Worm (Caenorhabditis elegans) whole organism, L1 larva: Measurements from ENCODE around the gene cdh-7.

Experiments used
- F16B12.6 ChIP-seq: fragments of 150-350 bp; optimal IDR thresholded peaks from 2 replicates; lab custom pipeline; 2014; ENCODE audit warnings: missing biosample characterization, missing genetic modification characterization
- Y116A8C.19 ChIP-seq: sonication (generic microtip); optimal IDR thresholded peaks from 2 replicates; lab custom pipeline; 2016; ENCODE audit warnings: missing compliant biosample characterization, missing genetic modification characterization, borderline replicate concordance
- alr-1 ChIP-seq: fragments of 200-800 bp; sonication (Bioruptor generic); optimal IDR thresholded peaks from 2 replicates; lab custom pipeline; 2018; ENCODE audit warnings: borderline replicate concordance, mild to moderate bottlenecking, missing genetic modification characterization, missing compliant biosample characterization
- aly-2 ChIP-seq: fragments of 150-350 bp; optimal IDR thresholded peaks from 2 replicates; lab custom pipeline; 2014; ENCODE audit warnings: missing biosample characterization, missing genetic modification characterization
- ama-1 ChIP-seq: fragments of 150-350 bp; optimal IDR thresholded peaks from 2 replicates; lab custom pipeline; 2014
- ceh-8 ChIP-seq: fragments of 200-800 bp; sonication (Bioruptor generic); optimal IDR thresholded peaks from 2 replicates; lab custom pipeline; 2018; ENCODE audit warnings: mild to moderate bottlenecking, missing genetic modification characterization, moderate library complexity, missing compliant biosample characterization
- ceh-82 ChIP-seq, 3 experiments: fragments of 150-350 bp in 1 of 3; sonication (generic microtip) in 2 of 3; optimal IDR thresholded peaks; 2 replicates each; lab custom pipeline; 2014 to 2017; ENCODE audit warnings: missing biosample characterization in 3 of 3, missing genetic modification characterization in 3 of 3
- dpl-1 ChIP-seq, 3 experiments: fragments of 150-350 bp in 2 of 3; sonication (generic microtip) in 1 of 3; optimal IDR thresholded peaks; 2 replicates each; lab custom pipeline; 2014 to 2017; ENCODE audit warnings: missing biosample characterization in 3 of 3, missing genetic modification characterization in 3 of 3, missing genetic modification reagents in 3 of 3
- dsc-1 ChIP-seq: sonication (generic microtip); optimal IDR thresholded peaks from 2 replicates; lab custom pipeline; 2016; ENCODE audit warnings: mild to moderate bottlenecking, missing genetic modification characterization, missing compliant biosample characterization
- efl-1 ChIP-seq, 4 experiments: fragments of 150-350 bp; optimal IDR thresholded peaks in 3 of 4; peaks in 1 of 4; 1 replicate in 1 of 4; 2 replicates in 3 of 4; lab custom pipeline; 2014; ENCODE audit warnings: missing biosample characterization in 2 of 4, missing genetic modification characterization in 2 of 4, missing genetic modification reagents in 2 of 4
- efl-3 ChIP-seq: fragments of 200-800 bp; sonication (Bioruptor generic); optimal IDR thresholded peaks from 2 replicates; lab custom pipeline; 2018; ENCODE audit warnings: mild to moderate bottlenecking, missing genetic modification characterization, missing compliant biosample characterization
- egl-27 ChIP-seq, 2 experiments: fragments of 150-350 bp in 1 of 2; sonication (generic microtip); optimal IDR thresholded peaks; 3 replicates each; lab custom pipeline; 2017 to 2018; ENCODE audit warnings: missing biosample characterization in 2 of 2, missing genetic modification characterization in 2 of 2, missing genetic modification reagents in 2 of 2
- elt-2 ChIP-seq: sonication (generic microtip); optimal IDR thresholded peaks from 2 replicates; lab custom pipeline; 2016; ENCODE audit warnings: missing genetic modification characterization, mild to moderate bottlenecking, inconsistent platforms, missing compliant biosample characterization, missing genetic modification reagents
- ets-5 ChIP-seq: fragments of 200-800 bp; sonication (Bioruptor generic); IDR thresholded peaks from 2 replicates; pipeline ENCODE4 v1.3.6; 2022; ENCODE audit warnings: missing genetic modification characterization, missing compliant biosample characterization
- fkh-8 ChIP-seq: sonication (generic microtip); optimal IDR thresholded peaks from 2 replicates; lab custom pipeline; 2016; ENCODE audit warnings: mild to moderate bottlenecking, missing genetic modification characterization, missing compliant biosample characterization
- fos-1 ChIP-seq: fragments of 150-350 bp; optimal IDR thresholded peaks from 2 replicates; lab custom pipeline; 2014; ENCODE audit warnings: missing biosample characterization, missing genetic modification characterization
- hlh-17 ChIP-seq: fragments of 200-800 bp; sonication (Bioruptor generic); optimal IDR thresholded peaks from 2 replicates; lab custom pipeline; 2018; ENCODE audit warnings: missing genetic modification characterization, mild to moderate bottlenecking, missing compliant biosample characterization, moderate library complexity, borderline replicate concordance
- hlh-4 ChIP-seq: sonication (generic microtip); optimal IDR thresholded peaks from 2 replicates; lab custom pipeline; 2016; ENCODE audit warnings: mild to moderate bottlenecking, missing genetic modification characterization, missing compliant biosample characterization
- hpl-2 ChIP-seq: fragments of 150-350 bp; optimal IDR thresholded peaks from 2 replicates; lab custom pipeline; 2014; ENCODE audit warnings: missing biosample characterization, missing genetic modification reagents, missing genetic modification characterization
- irx-1 ChIP-seq: sonication (generic microtip); optimal IDR thresholded peaks from 2 replicates; lab custom pipeline; 2016; ENCODE audit warnings: missing genetic modification characterization, missing compliant biosample characterization
- jun-1 ChIP-seq: fragments of 150-350 bp; optimal IDR thresholded peaks from 2 replicates; lab custom pipeline; 2014; ENCODE audit warnings: missing biosample characterization, missing genetic modification reagents, missing genetic modification characterization
- lin-13 ChIP-seq: fragments of 150-350 bp; optimal IDR thresholded peaks from 2 replicates; lab custom pipeline; 2014; ENCODE audit warnings: missing biosample characterization, missing genetic modification reagents, missing genetic modification characterization
- lin-14 ChIP-seq: fragments of 200-800 bp; sonication (Bioruptor generic); optimal IDR thresholded peaks from 2 replicates; lab custom pipeline; 2018; ENCODE audit warnings: mild to moderate bottlenecking, missing genetic modification characterization, moderate library complexity, missing compliant biosample characterization
- lin-35 ChIP-seq, 2 experiments: fragments of 150-350 bp; optimal IDR thresholded peaks; 2 replicates each; lab custom pipeline; 2014; ENCODE audit warnings: missing biosample characterization in 2 of 2, missing genetic modification characterization in 2 of 2, missing genetic modification reagents in 2 of 2
- mep-1 ChIP-seq: fragments of 150-350 bp; optimal IDR thresholded peaks from 2 replicates; lab custom pipeline; 2014; ENCODE audit warnings: missing biosample characterization, missing genetic modification characterization
- nhr-11 ChIP-seq: fragments of 150-350 bp; optimal IDR thresholded peaks from 2 replicates; lab custom pipeline; 2014; ENCODE audit warnings: missing biosample characterization, missing genetic modification characterization
- nhr-12 ChIP-seq: sonication (generic microtip); optimal IDR thresholded peaks from 2 replicates; lab custom pipeline; 2017; ENCODE audit warnings: missing biosample characterization, missing genetic modification characterization
- nhr-20 ChIP-seq: sonication (generic microtip); optimal IDR thresholded peaks from 2 replicates; lab custom pipeline; 2016; ENCODE audit warnings: mild to moderate bottlenecking, missing genetic modification characterization, missing compliant biosample characterization
- nhr-47 ChIP-seq: sonication (generic microtip); optimal IDR thresholded peaks from 2 replicates; lab custom pipeline; 2016; ENCODE audit warnings: mild to moderate bottlenecking, missing genetic modification characterization, moderate library complexity, missing compliant biosample characterization
- nhr-71 ChIP-seq: sonication (generic microtip); optimal IDR thresholded peaks from 2 replicates; lab custom pipeline; 2016; ENCODE audit warnings: mild to moderate bottlenecking, missing genetic modification characterization, moderate library complexity, missing compliant biosample characterization
- nhr-77 ChIP-seq: fragments of 150-350 bp; optimal IDR thresholded peaks from 2 replicates; lab custom pipeline; 2014; ENCODE audit warnings: missing biosample characterization, missing genetic modification characterization
- nhr-84 ChIP-seq: sonication (generic microtip); optimal IDR thresholded peaks from 2 replicates; lab custom pipeline; 2017; ENCODE audit warnings: missing biosample characterization, missing genetic modification characterization
- nhr-85 ChIP-seq: sonication (generic microtip); peaks from one replicate; lab custom pipeline; 2016; ENCODE audit warnings: missing genetic modification characterization, inconsistent platforms, missing compliant biosample characterization
- nhr-90 ChIP-seq: sonication (generic microtip); optimal IDR thresholded peaks from 2 replicates; lab custom pipeline; 2016; ENCODE audit warnings: mild to moderate bottlenecking, missing genetic modification characterization, missing compliant biosample characterization; ENCODE audit not compliant: poor library complexity
- pqm-1 ChIP-seq: sonication (generic microtip); optimal IDR thresholded peaks from 3 replicates; lab custom pipeline; 2017; ENCODE audit warnings: missing biosample characterization, missing genetic modification characterization
- skn-1 ChIP-seq: fragments of 150-350 bp; optimal IDR thresholded peaks from 2 replicates; lab custom pipeline; 2014; ENCODE audit warnings: missing biosample characterization, missing genetic modification characterization
- sup-37 ChIP-seq: fragments of 200-800 bp; sonication (Bioruptor generic); optimal IDR thresholded peaks from 2 replicates; lab custom pipeline; 2018; ENCODE audit warnings: mild to moderate bottlenecking, missing genetic modification characterization, missing compliant biosample characterization
- swsn-7 ChIP-seq: sonication (generic microtip); optimal IDR thresholded peaks from 2 replicates; lab custom pipeline; 2016; ENCODE audit warnings: missing genetic modification characterization, missing compliant biosample characterization
- unc-98 ChIP-seq: fragments of 200-800 bp; sonication (Bioruptor generic); IDR thresholded peaks from 2 replicates; pipeline ENCODE4 v1.3.6; 2022; ENCODE audit warnings: missing genetic modification characterization, missing compliant biosample characterization
- zip-4 ChIP-seq: fragments of 200-800 bp; sonication (Bioruptor generic); optimal IDR thresholded peaks from 2 replicates; lab custom pipeline; 2018; ENCODE audit warnings: mild to moderate bottlenecking, missing genetic modification characterization, moderate library complexity, missing compliant biosample characterization

Gene cdh-7

DNA sequence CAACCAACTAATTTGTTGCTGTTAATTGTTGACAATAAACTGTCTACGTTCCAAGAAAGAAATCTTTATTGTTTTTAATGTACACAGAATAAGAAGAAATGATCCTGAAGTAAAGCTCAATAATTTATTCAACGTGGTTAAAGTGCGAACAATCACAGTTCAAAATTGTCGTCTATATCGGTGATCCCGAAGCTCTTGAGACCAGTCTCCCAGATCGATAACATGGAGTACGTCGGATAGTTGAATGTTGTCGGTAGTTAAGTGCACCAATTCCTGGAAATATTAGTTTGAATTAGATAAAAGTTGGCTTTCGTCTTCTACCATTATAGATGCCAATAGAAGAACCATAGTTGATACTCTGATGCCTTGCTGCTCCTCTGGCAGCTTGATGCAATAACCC, 26.9 kb upstream of the cdh-7 start:
- TF ChIP-seq nhr-84 (tag; lab: Kevin White, UChicago) = no peak
- no peak for TF ChIP-seq efl-1 (optimal IDR thresholded peaks at IDR 0.05; lab: Kevin White, UChicago)
- TF ChIP-seq efl-1 (GFP tag; optimal IDR thresholded peaks at IDR 0.05 in 1 of 2; lab: Kevin White, UChicago) = peak in 1 of 2 experiments; percentile 85
- TF ChIP-seq skn-1 (tag; lab: Kevin White, UChicago) = no peak
- no peak for TF ChIP-seq nhr-12 (tag; lab: Kevin White, UChicago)
- TF ChIP-seq nhr-77 (tag; lab: Kevin White, UChicago) = no peak

- TF ChIP-seq nhr-20 (tag; lab: Kevin White, UChicago) (peak; percentile 91), irx-1 (tag; lab: Kevin White, UChicago) (no peak), nhr-84 (tag; lab: Kevin White, UChicago) (no peak), ceh-8 (GFP tag; lab: Kevin White, UChicago) (no peak), mep-1 (tag; lab: Kevin White, UChicago) (peak; percentile 19), ceh-82 (tag; optimal IDR thresholded peaks at IDR 0.05; lab: Kevin White, UChicago) (no peak), nhr-85 (tag; lab: Kevin White, UChicago) (peak; percentile 84)
- TF ChIP-seq, all 84 proteins: peak for 3
Observed at ce11 chrII:14818376-14818775, 24.7 kb upstream of the cdh-7 start, which contains the start of gene nhr-61. Gene nhr-61 (minus strand): TSS chrII:14818543.

ce11 chrII:14819258-14819985, 23.6 kb upstream of the cdh-7 start:
- no peak for TF ChIP-seq hlh-4 (tag; lab: Kevin White, UChicago)
- no peak for TF ChIP-seq jun-1
- TF ChIP-seq nhr-84 (tag; lab: Kevin White, UChicago) = no peak
- TF ChIP-seq, all 84 proteins: peak for 0

DNA sequence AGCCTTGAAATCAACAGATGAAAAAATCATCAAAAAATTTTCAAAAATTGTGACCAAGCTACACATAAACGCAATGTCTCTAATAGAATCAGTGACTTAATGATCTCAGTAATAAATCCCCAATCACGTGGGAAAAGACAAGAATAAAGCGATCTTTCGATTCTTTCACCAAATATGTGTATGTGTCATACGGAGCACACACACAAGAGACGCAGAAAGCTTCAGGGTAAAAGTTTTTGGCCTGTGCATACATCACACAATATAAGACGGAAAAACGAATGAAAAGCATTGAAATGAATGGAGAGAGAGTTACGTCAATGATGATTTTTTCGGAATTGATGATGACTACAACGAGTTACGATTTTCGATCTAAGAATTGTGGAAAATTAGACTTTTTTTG, 22.6 kb upstream of the cdh-7 start:
- TF ChIP-seq elt-2 (no peak), efl-1 (optimal IDR thresholded peaks at IDR 0.05; lab: Kevin White, UChicago) (no peak), efl-1 (GFP tag; optimal IDR thresholded peaks at IDR 0.05 in 1 of 2; lab: Kevin White, UChicago) (peak in 1 of 2 experiments; percentile 50), fkh-8 (peak; percentile 53), nhr-47 (tag; lab: Kevin White, UChicago) (peak; percentile 33), fos-1 (tag; lab: Kevin White, UChicago) (peak; percentile 5), nhr-71 (tag; lab: Kevin White, UChicago) (peak; percentile 52), dpl-1 (GFP tag; optimal IDR thresholded peaks at IDR 0.05; lab: Kevin White, UChicago) (peak in 1 of 3 experiments; percentile 13), mep-1 (tag; lab: Kevin White, UChicago) (peak; percentile 18), dsc-1 (peak; percentile 63), lin-14 (GFP tag; lab: Kevin White, UChicago) (peak; percentile 23), ceh-8 (GFP tag; lab: Kevin White, UChicago) (peak; percentile 23), F16B12.6 (tag; lab: Kevin White, UChicago) (no peak), nhr-20 (tag; lab: Kevin White, UChicago) (no peak)

DNA sequence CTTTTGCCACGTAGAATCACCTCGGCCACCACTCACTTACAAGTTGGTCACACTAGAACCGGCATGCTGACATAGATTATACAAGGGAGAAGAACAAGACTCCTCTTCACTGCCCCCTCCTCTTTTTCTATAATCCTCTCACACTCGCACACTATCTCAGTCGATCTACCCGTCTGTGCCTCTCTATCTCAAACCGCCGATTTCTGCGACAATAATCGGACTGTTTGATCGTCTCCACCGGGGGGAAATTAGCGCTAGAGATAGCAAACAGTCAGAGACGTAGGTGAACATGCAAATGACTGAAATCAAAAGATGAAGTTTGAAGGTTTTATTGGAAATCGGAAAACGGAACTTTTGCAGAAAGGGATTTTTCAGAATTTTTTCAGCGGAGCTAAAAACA, 20.6 kb upstream of the cdh-7 start:
- peak; percentile 71 for TF ChIP-seq jun-1
- TF ChIP-seq aly-2 = no peak
- peak; percentile 56 to 88 for TF ChIP-seq lin-35 (GFP tag; optimal IDR thresholded peaks at IDR 0.05; lab: Kevin White, UChicago)
- no peak for TF ChIP-seq hlh-17
- TF ChIP-seq efl-3 (GFP tag; lab: Kevin White, UChicago) = no peak
- TF ChIP-seq nhr-84 (tag; lab: Kevin White, UChicago) = no peak
- peak; percentile 69 for TF ChIP-seq swsn-7 (tag; lab: Kevin White, UChicago)
- peak; percentile 93 for TF ChIP-seq nhr-90 (tag; lab: Kevin White, UChicago)
- no peak for TF ChIP-seq alr-1
- TF ChIP-seq hpl-2 (GFP tag; lab: Kevin White, UChicago) = no peak
- TF ChIP-seq unc-98 (GFP tag; lab: Robert Waterston, UW) = no peak
- peak; percentile 61 for TF ChIP-seq lin-13 (GFP tag; lab: Kevin White, UChicago)
- TF ChIP-seq nhr-47 (tag; lab: Kevin White, UChicago) = peak; percentile 67
- TF ChIP-seq Y116A8C.19 (tag; lab: Kevin White, UChicago) = no peak
- peak; percentile 35 for TF ChIP-seq sup-37 (GFP tag; lab: Kevin White, UChicago)
- TF ChIP-seq nhr-11 (tag; lab: Kevin White, UChicago) = peak; percentile 1
- no peak for TF ChIP-seq fkh-8
- no peak for TF ChIP-seq pqm-1 (tag; lab: Kevin White, UChicago)
- peak; percentile 21 for TF ChIP-seq zip-4 (GFP tag; lab: Kevin White, UChicago)
- TF ChIP-seq egl-27 (tag; optimal IDR thresholded peaks at IDR 0.05; lab: Kevin White, UChicago) = no peak
- peak; percentile 73 for TF ChIP-seq mep-1 (tag; lab: Kevin White, UChicago)
- TF ChIP-seq nhr-12 (tag; lab: Kevin White, UChicago) = no peak
- TF ChIP-seq efl-1 (optimal IDR thresholded peaks at IDR 0.05; lab: Kevin White, UChicago) = peak; percentile 78 to 84
- TF ChIP-seq efl-1 (GFP tag; optimal IDR thresholded peaks at IDR 0.05 in 1 of 2; lab: Kevin White, UChicago) = peak; percentile 55 to 96
- no peak for TF ChIP-seq ets-5 (GFP tag; lab: Robert Waterston, UW)
- no peak for TF ChIP-seq ama-1 (lab: Kevin White, UChicago)
